Fruit fly (Drosophila melanogaster): ENCODE results near the gene PGRP-SB2.

PGRP-SB2 gene

DNA sequence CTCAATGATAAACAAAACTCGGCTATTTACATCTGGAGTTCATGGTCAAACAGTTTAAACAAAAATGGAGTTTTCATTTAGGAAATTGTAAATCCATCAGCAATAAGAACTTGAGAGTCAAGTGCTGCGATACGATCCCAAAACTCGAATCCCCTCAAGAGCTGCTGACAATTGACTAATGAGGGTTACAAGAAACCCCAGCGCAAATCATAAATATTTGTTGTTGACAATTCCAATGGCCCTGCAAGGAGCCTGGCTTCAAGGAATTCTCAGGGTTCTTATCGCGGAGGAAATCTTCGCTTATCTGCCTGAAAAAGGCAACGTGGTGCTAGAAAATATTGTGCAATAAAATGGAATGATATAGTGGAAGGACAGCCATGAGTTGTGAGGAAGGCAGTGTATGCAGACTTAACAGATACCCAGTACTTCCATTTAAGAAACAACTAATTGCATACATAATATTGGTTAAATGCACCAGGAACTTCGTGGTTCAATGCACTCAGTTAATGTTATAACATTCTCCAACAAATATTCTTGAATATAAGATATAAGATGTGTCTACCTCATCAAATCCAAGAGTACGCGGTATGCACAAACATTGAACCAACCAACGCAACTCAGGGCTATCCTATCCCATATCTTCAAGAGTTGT lies 41.8 kb downstream of the PGRP-SB2 start:
- no peak for TF ChIP-seq CTCF (optimal IDR thresholded peaks at IDR 0.05)

DNA sequence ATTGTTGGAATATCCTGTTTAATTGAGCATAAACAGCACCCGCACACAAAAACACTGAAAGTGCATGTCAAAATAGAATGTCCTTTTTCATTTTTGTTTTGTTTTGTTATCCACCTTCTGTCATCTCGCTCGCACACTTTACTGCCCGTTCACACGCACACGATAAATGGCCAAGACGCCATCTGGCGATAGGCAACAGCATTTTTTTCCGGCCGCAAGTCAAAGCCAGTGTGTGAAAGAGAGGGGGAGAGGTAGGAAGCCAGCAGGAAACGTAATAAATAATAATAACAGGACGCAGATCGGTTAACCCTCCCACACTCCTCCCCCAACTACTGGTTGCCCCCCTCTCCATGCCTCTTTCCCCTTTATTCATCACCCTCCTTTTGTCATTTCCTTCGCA lies 43.5 kb downstream of the PGRP-SB2 start:
- TF ChIP-seq CTCF (optimal IDR thresholded peaks at IDR 0.05) (peak; percentile 88 to 94), CG8478 (optimal IDR thresholded peaks at IDR 0.05) (no peak)

DNA sequence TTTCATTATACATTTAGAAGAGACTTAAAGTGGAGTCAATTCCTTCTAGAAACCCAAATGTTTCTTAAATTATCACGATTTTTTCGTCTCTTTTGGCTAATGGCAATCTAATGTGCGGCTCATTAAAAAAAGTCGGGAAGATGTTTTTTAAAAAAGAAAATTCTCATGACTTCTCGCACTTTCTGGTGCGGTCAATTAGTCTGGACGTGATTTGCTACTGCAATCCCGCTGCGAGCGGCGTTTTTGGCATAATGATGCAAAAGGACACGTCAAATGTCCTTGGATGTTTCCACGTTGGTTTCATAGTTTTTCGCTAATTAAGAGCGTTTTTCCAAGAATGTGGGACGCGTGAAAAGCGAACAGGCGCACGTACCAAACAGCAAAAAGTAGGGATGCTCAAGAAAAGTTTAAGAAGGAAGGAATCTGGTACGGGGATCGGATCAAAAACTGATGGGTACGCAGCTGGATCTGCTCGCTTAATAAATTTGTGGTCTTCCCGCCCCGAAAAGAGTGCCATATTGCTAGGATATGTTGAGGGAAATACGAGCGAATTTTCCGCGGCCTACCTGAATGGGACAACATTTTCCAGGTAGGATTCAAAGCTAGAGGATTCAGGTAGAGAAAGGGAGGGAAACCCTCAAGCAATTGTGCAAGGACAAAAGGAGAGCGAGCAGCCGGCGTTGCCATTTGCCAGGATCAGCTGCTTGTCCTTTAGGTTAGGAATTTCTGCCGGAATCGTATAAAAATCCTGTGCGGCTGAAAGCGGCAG lies 46.6 kb downstream of the PGRP-SB2 start:
- no peak for TF ChIP-seq CTCF (optimal IDR thresholded peaks at IDR 0.05)
- TF ChIP-seq CG8478 (optimal IDR thresholded peaks at IDR 0.05), result no peak
